Worm (Caenorhabditis elegans): Measurements from ENCODE around the gene C17B7.10.

- TF ChIP-seq fkh-10 (GFP tag; optimal IDR thresholded peaks at IDR 0.05) (no peak), ztf-11 (tag; optimal IDR thresholded peaks at IDR 0.05) (no peak), nhr-237 (tag; optimal IDR thresholded peaks at IDR 0.05) (no peak), skn-1 (tag; optimal IDR thresholded peaks at IDR 0.05) (no peak), nhr-11 (tag; optimal IDR thresholded peaks at IDR 0.05) (no peak), snpc-4 (tag; optimal IDR thresholded peaks at IDR 0.05) (no peak), egl-27 (tag; optimal IDR thresholded peaks at IDR 0.05) (no peak), unc-130 (tag; optimal IDR thresholded peaks at IDR 0.05) (no peak), fos-1 (tag; optimal IDR thresholded peaks at IDR 0.05) (no peak), tlp-1 (tag; optimal IDR thresholded peaks at IDR 0.05) (no peak), ceh-82 (tag; optimal IDR thresholded peaks at IDR 0.05) (no peak), nhr-28 (tag; optimal IDR thresholded peaks at IDR 0.05) (no peak)
These were observed 21.4 kb downstream of the C17B7.10 start, which contains the start of gene C17B7.14 for ce11 chrV:3320432-3320831.
